Worm (Caenorhabditis elegans): Measurements from ENCODE around the gene idpb-1.
A peak's percentile ranks its signal among the peaks of the same experiment; 100 is the strongest.
"Not testable (repeated sequence)": the region's sequence is repeated elsewhere in the genome, so short reads cannot be mapped to it uniquely, and the experiment has no call there.

Gene idpb-1

ce11 chrII:5103784-5104457, 2.1 kb downstream of the idpb-1 start, which contains the start of the genes C04G6.11 and mpk-2:
Gene C04G6.11 (minus strand): TSS chrII:5103834.
Gene mpk-2 (plus strand): TSS chrII:5104118.
- TF ChIP-seq hnd-1 (tag; optimal IDR thresholded peaks at IDR 0.05) (no peak), B0310.2 (tag; optimal IDR thresholded peaks at IDR 0.05) (no peak), pes-1 (GFP tag; IDR thresholded peaks at IDR 0.05) (no peak), scrt-1 (GFP tag; IDR thresholded peaks at IDR 0.05) (no peak), F13C5.2 (tag; optimal IDR thresholded peaks at IDR 0.05) (no peak), flt-1 (GFP tag; IDR thresholded peaks at IDR 0.05) (no peak), hmg-4 (GFP tag; optimal IDR thresholded peaks at IDR 0.05) (no peak), ets-7 (tag; optimal IDR thresholded peaks at IDR 0.05) (no peak), sea-1 (GFP tag; conservative IDR thresholded peaks at IDR 0.05) (no peak), tbx-37 (GFP tag; conservative IDR thresholded peaks at IDR 0.05) (no peak), ama-1 (optimal IDR thresholded peaks at IDR 0.05) (no peak), tbx-11 (GFP tag; IDR thresholded peaks at IDR 0.05) (no peak), tra-4 (tag; optimal IDR thresholded peaks at IDR 0.05) (no peak), ceh-13 (GFP tag; optimal IDR thresholded peaks at IDR 0.05) (no peak)

DNA sequence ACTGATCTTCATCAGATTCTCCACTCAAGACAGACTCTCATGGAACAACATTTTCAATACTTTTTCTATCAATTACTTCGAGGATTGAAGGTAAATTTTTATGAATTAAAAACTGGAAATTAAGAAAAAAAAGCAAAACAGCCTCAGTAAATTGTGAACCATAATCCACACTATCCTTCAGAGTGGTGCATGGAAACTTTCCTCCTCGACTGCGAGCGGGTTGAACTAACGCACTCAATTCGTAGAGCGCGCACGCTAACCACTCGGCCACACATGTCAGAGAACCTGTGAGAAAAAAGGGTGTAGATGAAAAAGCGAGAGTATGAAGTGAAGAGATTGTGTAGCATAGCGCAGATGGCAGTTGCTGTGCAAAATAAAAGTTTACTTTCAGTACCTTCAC, 3.2 kb downstream of the idpb-1 start:
- TF ChIP-seq ets-7 (tag; optimal IDR thresholded peaks at IDR 0.05) (peak; percentile 95), hmbx-1 (tag; optimal IDR thresholded peaks at IDR 0.05) (peak; percentile 89), ceh-13 (GFP tag; optimal IDR thresholded peaks at IDR 0.05) (peak; percentile 98), ceh-36 (tag; optimal IDR thresholded peaks at IDR 0.05) (peak; percentile 97), flt-1 (GFP tag; IDR thresholded peaks at IDR 0.05) (no peak; the same call in none of the 2 replicates), hnd-1 (tag; optimal IDR thresholded peaks at IDR 0.05) (peak; percentile 92), tra-4 (tag; optimal IDR thresholded peaks at IDR 0.05) (peak; percentile 82), B0310.2 (tag; optimal IDR thresholded peaks at IDR 0.05) (peak; percentile 98), aly-1 (tag; optimal IDR thresholded peaks at IDR 0.05) (peak; percentile 99), pes-1 (GFP tag; IDR thresholded peaks at IDR 0.05) (peak; percentile 98), ama-1 (optimal IDR thresholded peaks at IDR 0.05) (no peak), F13C5.2 (tag; optimal IDR thresholded peaks at IDR 0.05) (peak; percentile 97), scrt-1 (GFP tag; IDR thresholded peaks at IDR 0.05) (peak; percentile 99), hmg-4 (GFP tag; optimal IDR thresholded peaks at IDR 0.05) (peak; percentile 99), tbx-11 (GFP tag; IDR thresholded peaks at IDR 0.05) (peak; percentile 98), sea-1 (GFP tag; conservative IDR thresholded peaks at IDR 0.05) (peak; percentile 97), tbx-37 (GFP tag; conservative IDR thresholded peaks at IDR 0.05) (peak; percentile 96)

DNA sequence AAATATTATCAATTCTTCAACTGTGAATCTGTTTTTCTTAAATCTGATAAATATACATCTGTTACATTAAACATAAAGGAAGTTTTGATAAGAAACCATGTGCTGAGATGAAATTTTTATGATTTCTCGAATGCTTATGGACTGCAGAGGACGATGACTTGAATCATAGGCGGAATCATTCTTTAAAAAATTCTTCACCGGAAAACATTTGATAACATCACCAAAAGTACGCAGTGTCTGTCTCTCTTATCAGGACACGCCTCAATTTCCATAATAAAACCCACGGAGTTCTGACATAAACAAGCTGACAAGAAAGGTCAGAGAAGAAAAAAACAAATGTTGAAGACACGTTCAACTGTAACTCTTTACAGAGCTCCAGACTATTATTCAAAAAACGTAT, 7.9 kb downstream of the idpb-1 start, which contains the start of gene F09C12.2:
Gene F09C12.2 (plus strand): TSS at position 320 of the 400 bp plus-strand sequence.
- TF ChIP-seq ceh-13 (GFP tag; optimal IDR thresholded peaks at IDR 0.05): no peak
- no peak for TF ChIP-seq F13C5.2 (tag; optimal IDR thresholded peaks at IDR 0.05)
- TF ChIP-seq tra-4 (tag; optimal IDR thresholded peaks at IDR 0.05): no peak
- no peak for TF ChIP-seq B0310.2 (tag; optimal IDR thresholded peaks at IDR 0.05)
- TF ChIP-seq flt-1 (GFP tag; IDR thresholded peaks at IDR 0.05): no peak
- TF ChIP-seq ama-1 (optimal IDR thresholded peaks at IDR 0.05): no peak
- TF ChIP-seq scrt-1 (GFP tag; IDR thresholded peaks at IDR 0.05): no peak
- TF ChIP-seq sea-1 (GFP tag; conservative IDR thresholded peaks at IDR 0.05): no peak
- no peak for TF ChIP-seq ceh-36 (tag; optimal IDR thresholded peaks at IDR 0.05)
- TF ChIP-seq hmbx-1 (tag; optimal IDR thresholded peaks at IDR 0.05): no peak
- TF ChIP-seq hnd-1 (tag; optimal IDR thresholded peaks at IDR 0.05): no peak
- no peak for TF ChIP-seq tbx-37 (GFP tag; conservative IDR thresholded peaks at IDR 0.05)

DNA sequence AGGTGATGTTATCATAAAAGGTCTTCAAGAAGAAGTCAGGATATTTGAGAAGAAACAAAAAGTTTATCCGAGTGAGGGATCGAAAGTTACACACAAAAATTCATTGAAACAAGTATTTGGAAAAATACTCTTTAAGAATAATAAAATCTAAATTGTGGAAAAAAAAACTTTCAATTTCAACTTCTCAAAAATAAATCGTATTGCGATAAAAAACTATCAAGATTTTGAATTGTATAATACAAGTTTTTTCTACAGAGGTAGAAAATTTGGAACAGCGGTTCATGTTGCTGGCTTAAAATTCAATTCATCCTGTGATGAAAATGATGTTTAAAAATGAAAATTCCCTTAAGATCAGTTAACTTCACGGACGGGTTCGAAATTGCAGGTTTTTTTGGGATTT, 10.3 kb downstream of the idpb-1 start, which contains the start of gene F09C12.8:
Gene F09C12.8 (plus strand): TSS at position 301 of the 400 bp plus-strand sequence.
- TF ChIP-seq tbx-37 (GFP tag; conservative IDR thresholded peaks at IDR 0.05) (no peak), sea-1 (GFP tag; conservative IDR thresholded peaks at IDR 0.05) (no peak), flt-1 (GFP tag; IDR thresholded peaks at IDR 0.05) (no peak), hmbx-1 (tag; optimal IDR thresholded peaks at IDR 0.05) (no peak), ceh-13 (GFP tag; optimal IDR thresholded peaks at IDR 0.05) (no peak), ets-7 (tag; optimal IDR thresholded peaks at IDR 0.05) (no peak)

ce11 chrII:5115235-5115634, 13.5 kb downstream of the idpb-1 start, which contains the start of gene msp-74:
Gene msp-74 (minus strand): TSS chrII:5115335.
- not testable (repeated sequence) for TF ChIP-seq ceh-36, hnd-1, B0310.2 (tag; optimal IDR thresholded peaks at IDR 0.05)

ce11 chrII:5115733-5116132, 13.9 kb downstream of the idpb-1 start, which contains the start of gene srsy-1:
Gene srsy-1 (plus strand): TSS chrII:5116033.
- TF ChIP-seq tra-4 (tag; optimal IDR thresholded peaks at IDR 0.05): no peak
- TF ChIP-seq ceh-36 (tag; optimal IDR thresholded peaks at IDR 0.05): no peak
- TF ChIP-seq hmbx-1 (tag; optimal IDR thresholded peaks at IDR 0.05): no peak

ce11 chrII:5120612-5121011, 18.8 kb downstream of the idpb-1 start:
- no peak for TF ChIP-seq sea-1 (GFP tag; conservative IDR thresholded peaks at IDR 0.05)
- no peak for TF ChIP-seq hnd-1 (tag; optimal IDR thresholded peaks at IDR 0.05)
- no peak for TF ChIP-seq aly-1 (tag; optimal IDR thresholded peaks at IDR 0.05)
- no peak for TF ChIP-seq tbx-37 (GFP tag; conservative IDR thresholded peaks at IDR 0.05)
- no peak for TF ChIP-seq tra-4 (tag; optimal IDR thresholded peaks at IDR 0.05)
- no peak for TF ChIP-seq tbx-11 (GFP tag; IDR thresholded peaks at IDR 0.05)
- TF ChIP-seq F13C5.2 (tag; optimal IDR thresholded peaks at IDR 0.05): no peak
- TF ChIP-seq scrt-1 (GFP tag; IDR thresholded peaks at IDR 0.05): no peak
- no peak for TF ChIP-seq ets-7 (tag; optimal IDR thresholded peaks at IDR 0.05)
- TF ChIP-seq ceh-13 (GFP tag; optimal IDR thresholded peaks at IDR 0.05): no peak
- no peak for TF ChIP-seq hmg-4 (GFP tag; optimal IDR thresholded peaks at IDR 0.05)
- no peak for TF ChIP-seq pes-1 (GFP tag; IDR thresholded peaks at IDR 0.05)
- TF ChIP-seq ceh-36 (tag; optimal IDR thresholded peaks at IDR 0.05): no peak
- TF ChIP-seq ama-1 (optimal IDR thresholded peaks at IDR 0.05): no peak
- TF ChIP-seq B0310.2 (tag; optimal IDR thresholded peaks at IDR 0.05): no peak
- no peak for TF ChIP-seq flt-1 (GFP tag; IDR thresholded peaks at IDR 0.05)
- TF ChIP-seq hmbx-1 (tag; optimal IDR thresholded peaks at IDR 0.05): no peak
